Fruit fly (Drosophila melanogaster) whole organism, prepupa: Measurements from ENCODE around the gene CG6791.

Experiments
- Blimp-1 ChIP-seq: fragments of 200-800 bp; sonication (Bioruptor generic); optimal IDR thresholded peaks from 3 replicates; lab custom pipeline; 2017; ENCODE audit warnings: missing biosample characterization, missing genetic modification characterization, mild to moderate bottlenecking, moderate library complexity, missing genetic modification reagents
- CG10669 ChIP-seq: fragments of 200-800 bp; sonication (Bioruptor generic); optimal IDR thresholded peaks from 3 replicates; lab custom pipeline; 2018; ENCODE audit warnings: missing biosample characterization, mild to moderate bottlenecking, missing genetic modification characterization, moderate library complexity
- CG11294 ChIP-seq: fragments of 200-800 bp; sonication (Bioruptor generic); IDR thresholded peaks from 2 replicates; pipeline ENCODE4 v1.3.6; 2022; ENCODE audit warnings: missing biosample characterization, missing genetic modification characterization
- CG11762 ChIP-seq: fragments of 200-800 bp; sonication (Bioruptor generic); optimal IDR thresholded peaks from 3 replicates; lab custom pipeline; 2016; ENCODE audit warnings: missing biosample characterization, missing genetic modification characterization; ENCODE audit not compliant: insufficient read depth
- CG11902 ChIP-seq: fragments of 200-800 bp; sonication (Bioruptor generic); optimal IDR thresholded peaks from 3 replicates; lab custom pipeline; 2016; ENCODE audit warnings: missing biosample characterization, missing genetic modification characterization
- CG15336 ChIP-seq: fragments of 200-800 bp; sonication (Bioruptor generic); IDR thresholded peaks from 2 replicates; pipeline ENCODE4 v1.3.6; 2022; ENCODE audit warnings: missing biosample characterization, missing genetic modification characterization
- CG1621 ChIP-seq: fragments of 200-800 bp; sonication (Bioruptor generic); optimal IDR thresholded peaks from 3 replicates; lab custom pipeline; 2018; ENCODE audit warnings: missing biosample characterization, mild to moderate bottlenecking, missing genetic modification characterization
- CG3032 ChIP-seq: fragments of 200-800 bp; optimal IDR thresholded peaks from 2 replicates; lab custom pipeline; 2019; ENCODE audit warnings: missing biosample characterization, mild to moderate bottlenecking, missing genetic modification characterization, moderate library complexity
- CG32006 ChIP-seq: fragments of 200-800 bp; sonication (Bioruptor generic); optimal IDR thresholded peaks from 3 replicates; lab custom pipeline; 2017; ENCODE audit warnings: missing biosample characterization, mild to moderate bottlenecking, missing genetic modification characterization
- CG34406 ChIP-seq: fragments of 200-800 bp; sonication (Bioruptor generic); optimal IDR thresholded peaks from 3 replicates; lab custom pipeline; 2016; ENCODE audit warnings: missing biosample characterization, missing genetic modification characterization
- CG3919 ChIP-seq: fragments of 200-800 bp; sonication (Bioruptor generic); optimal IDR thresholded peaks from 3 replicates; lab custom pipeline; 2016; ENCODE audit warnings: missing biosample characterization, missing genetic modification characterization
- CG4318 ChIP-seq: fragments of 200-800 bp; sonication (Bioruptor generic); optimal IDR thresholded peaks from 3 replicates; lab custom pipeline; 2017; ENCODE audit warnings: missing biosample characterization, mild to moderate bottlenecking, missing genetic modification characterization
- CG6163 ChIP-seq: fragments of 200-800 bp; sonication (Bioruptor generic); IDR thresholded peaks from 3 replicates; pipeline ENCODE4 v1.3.6; 2022; ENCODE audit warnings: missing biosample characterization, missing genetic modification characterization
- CG6276 ChIP-seq: fragments of 200-800 bp; sonication (Bioruptor generic); optimal IDR thresholded peaks from 2 replicates; lab custom pipeline; 2017; ENCODE audit warnings: missing biosample characterization, mild to moderate bottlenecking, missing genetic modification characterization
- CG7368 ChIP-seq: fragments of 200-800 bp; sonication (Bioruptor generic); optimal IDR thresholded peaks from 3 replicates; lab custom pipeline; 2016; ENCODE audit warnings: missing biosample characterization, missing genetic modification characterization
- CG8119 ChIP-seq: fragments of 200-800 bp; sonication (Bioruptor generic); IDR thresholded peaks from 3 replicates; pipeline ENCODE4 v1.3.6; 2022; ENCODE audit warnings: missing biosample characterization, missing genetic modification characterization
- CG8319 ChIP-seq: fragments of 200-800 bp; sonication (Bioruptor generic); optimal IDR thresholded peaks from 3 replicates; lab custom pipeline; 2016; ENCODE audit warnings: missing biosample characterization, missing genetic modification characterization
- CG9139 ChIP-seq: fragments of 200-800 bp; sonication (Bioruptor generic); optimal IDR thresholded peaks from 3 replicates; lab custom pipeline; 2017; ENCODE audit warnings: missing biosample characterization, mild to moderate bottlenecking, missing genetic modification characterization
- Eip75B ChIP-seq: fragments of 200-800 bp; sonication (Bioruptor generic); optimal IDR thresholded peaks from 3 replicates; lab custom pipeline; 2016; ENCODE audit warnings: missing biosample characterization, missing genetic modification characterization
- Eip78C ChIP-seq: fragments of 200-800 bp; sonication (Bioruptor generic); peaks from one replicate; lab custom pipeline; 2016; ENCODE audit warnings: missing biosample characterization, missing genetic modification characterization
- Eip93F ChIP-seq: fragments of 200-800 bp; sonication (Bioruptor generic); optimal IDR thresholded peaks from 2 replicates; lab custom pipeline; 2016; ENCODE audit warnings: missing biosample characterization, mild to moderate bottlenecking, missing genetic modification characterization
- Ets21C ChIP-seq: fragments of 200-800 bp; sonication (Bioruptor generic); optimal IDR thresholded peaks from 3 replicates; lab custom pipeline; 2016; ENCODE audit warnings: missing biosample characterization, missing genetic modification characterization
- Ets96B ChIP-seq: fragments of 200-800 bp; optimal IDR thresholded peaks from 2 replicates; lab custom pipeline; 2019; ENCODE audit warnings: missing biosample characterization, mild to moderate bottlenecking, missing genetic modification characterization, moderate library complexity
- Hr38 ChIP-seq: sonication (Bioruptor generic); optimal IDR thresholded peaks from 2 replicates; lab custom pipeline; 2016; ENCODE audit warnings: missing biosample characterization, missing genetic modification characterization
- Hr39 ChIP-seq: fragments of 200-800 bp; sonication (Bioruptor generic); optimal IDR thresholded peaks from 2 replicates; lab custom pipeline; 2016; ENCODE audit warnings: missing biosample characterization, missing genetic modification characterization
- Hr4 ChIP-seq: fragments of 200-800 bp; sonication (Bioruptor generic); optimal IDR thresholded peaks from 3 replicates; lab custom pipeline; 2016; ENCODE audit warnings: missing biosample characterization, missing genetic modification characterization
- Lpt ChIP-seq: fragments of 200-800 bp; sonication (Bioruptor generic); optimal IDR thresholded peaks from 3 replicates; lab custom pipeline; 2016; ENCODE audit warnings: missing biosample characterization, missing genetic modification characterization
- Met ChIP-seq: fragments of 200-800 bp; sonication (Bioruptor generic); optimal IDR thresholded peaks from 3 replicates; lab custom pipeline; 2016; ENCODE audit warnings: missing biosample characterization, missing genetic modification characterization
- OdsH ChIP-seq: fragments of 200-800 bp; sonication (Bioruptor generic); optimal IDR thresholded peaks from 3 replicates; lab custom pipeline; 2016; ENCODE audit warnings: missing biosample characterization, missing genetic modification characterization
- Sox15 ChIP-seq: fragments of 200-800 bp; sonication (Bioruptor generic); optimal IDR thresholded peaks from 3 replicates; lab custom pipeline; 2016; ENCODE audit warnings: missing biosample characterization, missing genetic modification characterization
- achi ChIP-seq: fragments of 200-800 bp; sonication (Bioruptor generic); optimal IDR thresholded peaks from 3 replicates; lab custom pipeline; 2016; ENCODE audit warnings: missing biosample characterization, missing genetic modification characterization
- acj6 ChIP-seq: fragments of 200-800 bp; sonication (Bioruptor generic); optimal IDR thresholded peaks from 3 replicates; lab custom pipeline; 2016; ENCODE audit warnings: missing biosample characterization, missing genetic modification characterization
- cyc ChIP-seq: fragments of 200-800 bp; sonication (Bioruptor generic); optimal IDR thresholded peaks from 3 replicates; lab custom pipeline; 2016; ENCODE audit warnings: missing biosample characterization, missing genetic modification characterization
- dac ChIP-seq: fragments of 200-800 bp; sonication (Bioruptor generic); optimal IDR thresholded peaks from 2 replicates; lab custom pipeline; 2017; ENCODE audit warnings: missing biosample characterization, mild to moderate bottlenecking, missing genetic modification characterization
- dsx ChIP-seq: fragments of 200-800 bp; optimal IDR thresholded peaks from 3 replicates; lab custom pipeline; 2019; ENCODE audit warnings: missing biosample characterization, mild to moderate bottlenecking, missing genetic modification characterization, moderate library complexity; ENCODE audit not compliant: poor library complexity, severe bottlenecking
- eg ChIP-seq: fragments of 200-800 bp; sonication (Bioruptor generic); IDR thresholded peaks from 3 replicates; pipeline ENCODE4 v1.3.6; 2022; ENCODE audit warnings: missing biosample characterization, missing genetic modification characterization
- esn ChIP-seq: fragments of 200-800 bp; sonication (Bioruptor generic); optimal IDR thresholded peaks from 2 replicates; lab custom pipeline; 2016; ENCODE audit warnings: missing biosample characterization, mild to moderate bottlenecking, missing genetic modification characterization, moderate library complexity
- fd59A ChIP-seq: fragments of 200-800 bp; sonication (Bioruptor generic); optimal IDR thresholded peaks from 2 replicates; lab custom pipeline; 2017; ENCODE audit warnings: missing biosample characterization, mild to moderate bottlenecking, missing genetic modification characterization, missing genetic modification reagents
- fkh ChIP-seq: fragments of 200-800 bp; sonication (Bioruptor generic); optimal IDR thresholded peaks from 3 replicates; lab custom pipeline; 2017; ENCODE audit warnings: missing biosample characterization, mild to moderate bottlenecking, missing genetic modification characterization, moderate library complexity
- lz ChIP-seq: fragments of 200-800 bp; sonication (Bioruptor generic); optimal IDR thresholded peaks from 3 replicates; lab custom pipeline; 2016; ENCODE audit warnings: missing biosample characterization, missing genetic modification characterization
- salr ChIP-seq, 2 experiments: fragments of 200-800 bp; sonication (Bioruptor generic); optimal IDR thresholded peaks; 3 replicates each; lab custom pipeline; 2016 to 2018; ENCODE audit warnings: missing biosample characterization in 2 of 2, missing genetic modification characterization in 2 of 2, mild to moderate bottlenecking in 1 of 2
- ss ChIP-seq, 2 experiments: fragments of 200-800 bp; sonication (Bioruptor generic); optimal IDR thresholded peaks; 2 replicates in 1 of 2; 3 replicates in 1 of 2; lab custom pipeline; 2017 to 2018; ENCODE audit warnings: mild to moderate bottlenecking in 2 of 2, missing biosample characterization in 2 of 2, missing genetic modification characterization in 2 of 2, moderate library complexity in 1 of 2
- svp ChIP-seq: fragments of 200-800 bp; sonication (Bioruptor generic); peaks from one replicate; lab custom pipeline; 2016; ENCODE audit warnings: missing biosample characterization, missing genetic modification characterization
- topi ChIP-seq: fragments of 200-800 bp; sonication (Bioruptor generic); optimal IDR thresholded peaks from 3 replicates; lab custom pipeline; 2016; ENCODE audit warnings: missing biosample characterization, missing genetic modification characterization
- vri ChIP-seq: fragments of 200-800 bp; sonication (Bioruptor generic); optimal IDR thresholded peaks from 3 replicates; lab custom pipeline; 2016; ENCODE audit warnings: missing biosample characterization, mild to moderate bottlenecking, missing genetic modification characterization

Gene CG6791

dm6 chr3R:11612467-11612866 lies 22.5 kb upstream of the CG6791 start:
- TF ChIP-seq CG7368 (GFP tag; lab: Kevin White, UChicago), result no peak
- peak; percentile 30 for TF ChIP-seq CG32006 (GFP tag; lab: Kevin White, UChicago)
- TF ChIP-seq fkh (GFP tag; lab: Kevin White, UChicago), result no peak
- TF ChIP-seq CG15336 (GFP tag; lab: Robert Waterston, UW), result peak; percentile 55
- no peak for TF ChIP-seq CG4318 (GFP tag; lab: Kevin White, UChicago)
- no peak for TF ChIP-seq CG3032
- no peak for TF ChIP-seq CG9139
- TF ChIP-seq Hr4 (GFP tag; lab: Kevin White, UChicago), result peak; percentile 15
- no peak for TF ChIP-seq Met (GFP tag; lab: Kevin White, UChicago)
- no peak for TF ChIP-seq Sox15
- TF ChIP-seq Eip78C (GFP tag; lab: Kevin White, UChicago), result peak; percentile 57
- no peak for TF ChIP-seq CG8319
- no peak for TF ChIP-seq cyc
- TF ChIP-seq Ets96B (tag; lab: Kevin White, UChicago), result no peak
- no peak for TF ChIP-seq Ets21C (GFP tag; lab: Kevin White, UChicago)

- TF ChIP-seq dac (peak; percentile 56), lz (GFP tag; lab: Kevin White, UChicago) (no peak), CG32006 (GFP tag; lab: Kevin White, UChicago) (peak; percentile 75), CG11762 (GFP tag; lab: Kevin White, UChicago) (no peak), dsx (no peak), CG15336 (GFP tag; lab: Robert Waterston, UW) (peak; percentile 62; the same call in 1 of the 2 replicates), CG4318 (GFP tag; lab: Kevin White, UChicago) (peak; percentile 36), achi (GFP tag; lab: Kevin White, UChicago) (peak; percentile 22), acj6 (GFP tag; lab: Kevin White, UChicago) (peak; percentile 8), Hr38 (no peak), fd59A (GFP tag; lab: Kevin White, UChicago) (no peak), eg (peak; percentile 36; the same call in 1 of the 3 replicates), svp (peak; percentile 12), Hr4 (GFP tag; lab: Kevin White, UChicago) (peak; percentile 47), Eip78C (GFP tag; lab: Kevin White, UChicago) (peak; percentile 44), Lpt (GFP tag; lab: Kevin White, UChicago) (no peak), CG3919 (peak; percentile 24), CG6276 (GFP tag; lab: Kevin White, UChicago) (peak; percentile 58), CG8319 (no peak), CG11902 (GFP tag; lab: Kevin White, UChicago) (no peak), Blimp-1 (GFP tag; lab: Kevin White, UChicago) (no peak), Ets21C (GFP tag; lab: Kevin White, UChicago) (no peak), CG8119 (GFP tag; lab: Robert Waterston, UW) (peak; percentile 73)
Observed at dm6 chr3R:11606679-11607078, 16.7 kb upstream of the CG6791 start.

- TF ChIP-seq CG9139 (peak; percentile 72), CG7368 (GFP tag; lab: Kevin White, UChicago) (no peak), Sox15 (no peak), lz (GFP tag; lab: Kevin White, UChicago) (no peak), CG11294 (GFP tag; lab: Robert Waterston, UW) (no peak), dsx (peak; percentile 39), CG11762 (GFP tag; lab: Kevin White, UChicago) (no peak), topi (GFP tag; lab: Kevin White, UChicago) (no peak), Blimp-1 (GFP tag; lab: Kevin White, UChicago) (no peak), Eip93F (GFP tag; lab: Kevin White, UChicago) (peak; percentile 10), CG6163 (GFP tag; lab: Robert Waterston, UW) (peak; percentile 70; the same call in 2 of the 3 replicates), CG10669 (peak; percentile 30), Eip75B (GFP tag; lab: Kevin White, UChicago) (peak; percentile 10), CG3032 (no peak), OdsH (no peak), Hr39 (GFP tag; lab: Kevin White, UChicago) (no peak), vri (GFP tag; lab: Kevin White, UChicago) (peak; percentile 7), CG1621 (tag; lab: Kevin White, UChicago) (no peak), esn (GFP tag; lab: Kevin White, UChicago) (peak; percentile 14), Hr4 (GFP tag; lab: Kevin White, UChicago) (no peak), cyc (no peak), CG11902 (GFP tag; lab: Kevin White, UChicago) (no peak), CG32006 (GFP tag; lab: Kevin White, UChicago) (no peak), CG34406 (GFP tag; lab: Kevin White, UChicago) (no peak), salr (GFP tag; optimal IDR thresholded peaks at IDR 0.05; lab: Kevin White, UChicago) (no peak), ss (GFP tag; optimal IDR thresholded peaks at IDR 0.05; lab: Kevin White, UChicago) (peak; percentile 64 to 70)
Observed at dm6 chr3R:11604654-11605436, 14.9 kb upstream of the CG6791 start.
